Fruit fly (Drosophila melanogaster) whole organism, wandering third instar larva: ENCODE results near the gene CG7272.

Source experiments
- Abd-B ChIP-seq: fragments of >200 bp; optimal IDR thresholded peaks from 2 replicates; lab custom pipeline; 2017; ENCODE audit warnings: missing biosample characterization, missing genetic modification characterization
- Dfd ChIP-seq: fragments of >200 bp; optimal IDR thresholded peaks from 2 replicates; lab custom pipeline; 2017; ENCODE audit warnings: missing biosample characterization, missing genetic modification characterization
- Dif ChIP-seq: fragments of 200-275, 200-300 bp; sonication (Bioruptor generic); optimal IDR thresholded peaks from 2 replicates; lab custom pipeline; 2018; ENCODE audit warnings: missing biosample characterization, missing genetic modification characterization; ENCODE audit not compliant: partially characterized antibody
- Hnf4 ChIP-seq: fragments of 200-800 bp; sonication (Bioruptor generic); optimal IDR thresholded peaks from 2 replicates; lab custom pipeline; 2016; ENCODE audit warnings: missing biosample characterization, mild to moderate bottlenecking, missing genetic modification characterization
- Hr78 ChIP-seq: fragments of >200 bp; optimal IDR thresholded peaks from 2 replicates; lab custom pipeline; 2017; ENCODE audit warnings: missing biosample characterization, missing genetic modification characterization
- Hr83 ChIP-seq: fragments of 200-300 bp; sonication (Bioruptor generic); optimal IDR thresholded peaks from 2 replicates; lab custom pipeline; 2016; ENCODE audit warnings: missing biosample characterization, mild to moderate bottlenecking, missing genetic modification characterization, moderate library complexity; ENCODE audit not compliant: poor library complexity, severe bottlenecking
- Myc ChIP-seq: fragments of >200 bp; optimal IDR thresholded peaks from 2 replicates; lab custom pipeline; 2017
- brk ChIP-seq: fragments of 200-800 bp; sonication (Bioruptor generic); optimal IDR thresholded peaks from 2 replicates; lab custom pipeline; 2016; ENCODE audit warnings: missing biosample characterization, mild to moderate bottlenecking, missing genetic modification characterization
- ey ChIP-seq: fragments of 200-800 bp; sonication (Bioruptor generic); optimal IDR thresholded peaks from 2 replicates; lab custom pipeline; 2016; ENCODE audit warnings: missing biosample characterization, missing genetic modification characterization
- foxo ChIP-seq, 2 experiments: fragments of 200-800 bp; sonication (Bioruptor generic); optimal IDR thresholded peaks; 2 replicates in 1 of 2; 3 replicates in 1 of 2; lab custom pipeline; 2016 to 2017; ENCODE audit warnings: missing biosample characterization in 2 of 2, missing genetic modification characterization in 2 of 2
- fru ChIP-seq: fragments of 200-800 bp; sonication (Bioruptor generic); optimal IDR thresholded peaks from 3 replicates; lab custom pipeline; 2016; ENCODE audit warnings: missing biosample characterization, mild to moderate bottlenecking, missing genetic modification characterization
- psq ChIP-seq: fragments of 200-800 bp; sonication (Bioruptor generic); optimal IDR thresholded peaks from 3 replicates; lab custom pipeline; 2017; ENCODE audit warnings: missing biosample characterization, mild to moderate bottlenecking, missing genetic modification characterization, moderate library complexity
- sage ChIP-seq: fragments of 200-800 bp; sonication (Bioruptor generic); optimal IDR thresholded peaks from 2 replicates; lab custom pipeline; 2016; ENCODE audit warnings: missing biosample characterization, mild to moderate bottlenecking, missing genetic modification characterization
- tai ChIP-seq: sonication (Bioruptor generic); optimal IDR thresholded peaks from 2 replicates; lab custom pipeline; 2016; ENCODE audit warnings: missing biosample characterization, missing genetic modification characterization

DNA sequence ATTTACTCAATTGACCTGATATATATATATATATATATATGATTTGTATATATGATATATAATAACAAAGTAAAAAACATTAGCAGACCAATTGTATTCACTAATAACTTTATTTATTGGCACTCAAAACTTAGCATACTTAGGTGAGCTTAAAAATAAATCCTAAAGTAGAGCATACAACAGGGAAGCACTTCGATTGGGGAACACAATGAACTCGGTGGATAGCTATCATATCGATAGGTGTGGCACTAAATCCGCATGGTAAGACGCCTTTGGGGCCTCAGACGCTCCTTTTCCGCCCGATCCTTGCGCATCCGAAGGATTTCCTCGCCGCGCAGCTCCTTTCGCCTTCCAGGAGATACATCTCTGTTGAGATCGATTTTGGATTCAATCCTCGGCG is 15.7 kb downstream of the CG7272 start:
- TF ChIP-seq Abd-B (GFP tag; lab: Kevin White, UChicago) (no peak), tai (GFP tag; lab: Kevin White, UChicago) (no peak), Hr78 (no peak), foxo (GFP tag; optimal IDR thresholded peaks at IDR 0.05; lab: Kevin White, UChicago) (no peak), Hr83 (no peak), psq (GFP tag; lab: Kevin White, UChicago) (no peak), ey (GFP tag; lab: Kevin White, UChicago) (no peak), Myc (lab: Kevin White, UChicago) (peak; percentile 75), Dfd (GFP tag; lab: Kevin White, UChicago) (no peak), Dif (no peak), brk (GFP tag; lab: Kevin White, UChicago) (no peak), fru (GFP tag; lab: Kevin White, UChicago) (no peak), sage (GFP tag; lab: Kevin White, UChicago) (no peak), Hnf4 (GFP tag; lab: Kevin White, UChicago) (no peak)
